Worm (Caenorhabditis elegans) whole organism, late embryonic: ENCODE results near the gene fbxc-40.

ENCODE experiments used
- ama-1 ChIP-seq: fragments of 150-350 bp; optimal IDR thresholded peaks from 2 replicates; lab custom pipeline; 2014
- ceh-31 ChIP-seq: sonication (generic microtip); optimal IDR thresholded peaks from 2 replicates; lab custom pipeline; 2016; ENCODE audit warnings: missing genetic modification characterization, missing compliant biosample characterization
- ceh-34 ChIP-seq: sonication (generic microtip); optimal IDR thresholded peaks from 2 replicates; lab custom pipeline; 2016; ENCODE audit warnings: mild to moderate bottlenecking, missing genetic modification characterization, missing compliant biosample characterization
- elt-2 ChIP-seq: sonication (generic microtip); optimal IDR thresholded peaks from 2 replicates; lab custom pipeline; 2016; ENCODE audit warnings: missing genetic modification reagents, missing genetic modification characterization, missing compliant biosample characterization
- fkh-6 ChIP-seq: sonication (generic microtip); optimal IDR thresholded peaks from 2 replicates; lab custom pipeline; 2016; ENCODE audit warnings: missing genetic modification characterization, missing compliant biosample characterization
- nhr-11 ChIP-seq: fragments of 150-350 bp; optimal IDR thresholded peaks from 2 replicates; lab custom pipeline; 2014; ENCODE audit warnings: missing biosample characterization, missing genetic modification characterization
- pag-3 ChIP-seq: sonication (generic microtip); optimal IDR thresholded peaks from 2 replicates; lab custom pipeline; 2016; ENCODE audit warnings: missing compliant biosample characterization, missing genetic modification characterization, borderline replicate concordance
- ref-2 ChIP-seq: sonication (generic microtip); optimal IDR thresholded peaks from 2 replicates; lab custom pipeline; 2016; ENCODE audit warnings: missing genetic modification characterization, missing compliant biosample characterization
- unc-55 ChIP-seq: sonication (generic microtip); optimal IDR thresholded peaks from 2 replicates; lab custom pipeline; 2017; ENCODE audit warnings: missing biosample characterization, missing genetic modification reagents, missing genetic modification characterization
- unc-86 ChIP-seq: sonication (generic microtip); optimal IDR thresholded peaks from 2 replicates; lab custom pipeline; 2016; ENCODE audit warnings: missing genetic modification characterization, missing compliant biosample characterization

ce11 chrII:1026670-1027069 is 40.9 kb downstream of the fbxc-40 start, which contains the start of gene M01D1.12:
- TF ChIP-seq ceh-31 (no peak), elt-2 (tag; lab: Kevin White, UChicago) (no peak), ref-2 (tag; lab: Kevin White, UChicago) (no peak), unc-86 (no peak), fkh-6 (no peak), unc-55 (no peak), nhr-11 (tag; lab: Kevin White, UChicago) (no peak), pag-3 (tag; lab: Kevin White, UChicago) (no peak), ceh-34 (tag; lab: Kevin White, UChicago) (no peak), ama-1 (no peak)
